Fruit fly (Drosophila melanogaster) whole organism, pupa: Measurements from ENCODE around the gene tws.

ENCODE experiments used
- CG13204 ChIP-seq: fragments of 200-800 bp; sonication (Bioruptor generic); optimal IDR thresholded peaks from 2 replicates; lab custom pipeline; 2018; ENCODE audit warnings: missing biosample characterization, mild to moderate bottlenecking, missing genetic modification characterization, moderate library complexity
- CG14655 ChIP-seq: fragments of 200-800 bp; sonication (Bioruptor generic); optimal IDR thresholded peaks from 3 replicates; lab custom pipeline; 2017; ENCODE audit warnings: mild to moderate bottlenecking, missing biosample characterization, missing genetic modification reagents, missing genetic modification characterization
- CG15710 ChIP-seq: fragments of 200-800 bp; sonication (Bioruptor generic); optimal IDR thresholded peaks from 2 replicates; lab custom pipeline; 2018; ENCODE audit warnings: missing biosample characterization, mild to moderate bottlenecking, missing genetic modification characterization, moderate library complexity
- CG17806 ChIP-seq: fragments of 200-800 bp; sonication (Bioruptor generic); optimal IDR thresholded peaks from 2 replicates; lab custom pipeline; 2018; ENCODE audit warnings: missing biosample characterization, mild to moderate bottlenecking, missing genetic modification characterization, moderate library complexity
- CG34367 ChIP-seq: fragments of 200-800 bp; sonication (Bioruptor generic); optimal IDR thresholded peaks from 2 replicates; lab custom pipeline; 2018; ENCODE audit warnings: missing biosample characterization, mild to moderate bottlenecking, missing genetic modification characterization
- CG4496 ChIP-seq: fragments of 200-800 bp; sonication (Bioruptor generic); IDR thresholded peaks from 3 replicates; pipeline ENCODE4 v1.3.6; 2022; ENCODE audit warnings: missing biosample characterization, missing genetic modification characterization
- CG8159 ChIP-seq: fragments of 200-800 bp; sonication (Bioruptor generic); optimal IDR thresholded peaks from 3 replicates; lab custom pipeline; 2018; ENCODE audit warnings: missing biosample characterization, mild to moderate bottlenecking, missing genetic modification characterization, moderate library complexity
- CG9948 ChIP-seq: fragments of 200-800 bp; sonication (Bioruptor generic); optimal IDR thresholded peaks from 2 replicates; lab custom pipeline; 2018; ENCODE audit warnings: missing biosample characterization, mild to moderate bottlenecking, missing genetic modification characterization, moderate library complexity
- EcR ChIP-seq: fragments of 200-800 bp; sonication (Bioruptor generic); optimal IDR thresholded peaks from 3 replicates; lab custom pipeline; 2019; ENCODE audit warnings: missing biosample characterization, missing genetic modification characterization, mild to moderate bottlenecking, moderate library complexity, missing genetic modification reagents
- Ets98B ChIP-seq: fragments of 200-800 bp; sonication (Bioruptor generic); IDR thresholded peaks from 2 replicates; pipeline ENCODE4 v1.3.6; 2022; ENCODE audit warnings: missing biosample characterization, missing genetic modification characterization
- Pif1B ChIP-seq: fragments of 200-800 bp; sonication (Bioruptor generic); optimal IDR thresholded peaks from 3 replicates; lab custom pipeline; 2016; ENCODE audit warnings: missing biosample characterization, missing genetic modification characterization
- Snoo ChIP-seq: fragments of 200-800 bp; sonication (Bioruptor generic); optimal IDR thresholded peaks from 3 replicates; lab custom pipeline; 2017; ENCODE audit warnings: missing biosample characterization, mild to moderate bottlenecking, missing genetic modification characterization, inconsistent platforms
- gl ChIP-seq: fragments of 200-800 bp; sonication (Bioruptor generic); optimal IDR thresholded peaks from 2 replicates; lab custom pipeline; 2018; ENCODE audit warnings: missing biosample characterization, mild to moderate bottlenecking, missing genetic modification characterization
- rn ChIP-seq: fragments of 200-800 bp; sonication (Bioruptor generic); IDR thresholded peaks from 2 replicates; pipeline ENCODE4 v1.3.6; 2022; ENCODE audit warnings: missing biosample characterization, missing genetic modification characterization

DNA sequence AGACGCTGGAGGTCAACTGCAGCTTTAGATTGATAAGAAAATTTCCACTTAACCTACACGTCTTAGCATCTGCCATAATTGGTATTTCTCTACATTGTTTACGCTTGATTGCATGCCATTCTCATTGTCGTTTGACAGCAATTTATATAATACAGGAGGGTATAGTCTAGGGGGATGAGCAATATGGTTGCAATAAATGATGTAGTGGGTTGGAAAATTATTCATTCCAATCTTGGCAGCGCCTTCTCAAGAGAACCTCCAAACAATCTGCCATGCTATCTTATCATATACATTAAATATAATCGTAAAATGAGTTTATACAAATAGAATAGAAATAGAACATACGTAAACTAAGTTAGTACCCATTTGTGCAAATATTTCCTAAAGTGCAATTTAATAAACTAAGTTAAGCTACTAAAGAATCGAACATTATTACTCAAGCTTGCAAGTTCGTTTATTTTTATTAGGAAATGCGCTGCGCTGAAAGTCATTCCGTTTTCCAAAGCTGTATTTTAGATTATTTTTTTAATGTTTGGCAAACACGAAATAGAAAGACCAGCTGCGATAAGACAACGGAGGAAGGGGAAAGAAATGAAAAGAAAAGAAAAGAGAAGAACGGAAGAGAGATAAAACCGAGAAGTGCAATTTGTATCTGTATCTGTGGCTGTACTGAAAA, 61.0 kb downstream of the tws start:
- TF ChIP-seq CG8159 (no peak), rn (GFP tag; lab: Robert Waterston, UW) (no peak), CG15710 (tag; lab: Kevin White, UChicago) (no peak), CG13204 (GFP tag; lab: Kevin White, UChicago) (no peak), CG9948 (tag; lab: Kevin White, UChicago) (no peak), Pif1B (GFP tag; lab: Kevin White, UChicago) (no peak), CG4496 (GFP tag; lab: Robert Waterston, UW) (no peak), CG14655 (GFP tag; lab: Kevin White, UChicago) (no peak), CG34367 (tag; lab: Kevin White, UChicago) (no peak), Ets98B (GFP tag; lab: Robert Waterston, UW) (no peak), gl (tag; lab: Kevin White, UChicago) (no peak), EcR (GFP tag; lab: Kevin White, UChicago) (no peak), Snoo (tag; lab: Kevin White, UChicago) (no peak), CG17806 (tag; lab: Kevin White, UChicago) (no peak)
